Worm (Caenorhabditis elegans): ENCODE measurements around the gene oops-1.

ce11 chrIV:5797153-5797552, 16.8 kb downstream of the oops-1 start, which contains the start of gene C31H1.1:
- TF ChIP-seq ztf-23 (GFP tag; IDR thresholded peaks at IDR 0.05) = no peak
- no peak for TF ChIP-seq cog-1 (tag; optimal IDR thresholded peaks at IDR 0.05)
- no peak for TF ChIP-seq tab-1 (GFP tag; IDR thresholded peaks at IDR 0.05)
- no peak for TF ChIP-seq T22C8.4 (GFP tag; IDR thresholded peaks at IDR 0.05)

All from whole organism, midembryonic.